Worm (Caenorhabditis elegans): ENCODE data around the gene ZK285.2.

ce11 chrV:16062788-16063187, 16.1 kb downstream of the ZK285.2 start, which contains the start of gene F14H3.14:
- TF ChIP-seq ref-1 (GFP tag; conservative IDR thresholded peaks at IDR 0.05): no peak
- no peak for TF ChIP-seq med-1 (GFP tag; optimal IDR thresholded peaks at IDR 0.05; ENCODE audit: insufficient read depth)
- TF ChIP-seq ztf-29 (GFP tag; IDR thresholded peaks at IDR 0.05): no peak
- no peak for TF ChIP-seq flt-1 (GFP tag; IDR thresholded peaks at IDR 0.05)
- no peak for TF ChIP-seq T22C8.4 (GFP tag; IDR thresholded peaks at IDR 0.05)
- no peak for TF ChIP-seq ztf-23 (GFP tag; IDR thresholded peaks at IDR 0.05)
- no peak for TF ChIP-seq tab-1 (GFP tag; IDR thresholded peaks at IDR 0.05)
- no peak for TF ChIP-seq klf-2 (GFP tag; conservative IDR thresholded peaks at IDR 0.05)

Data from whole organism, midembryonic.